Worm (Caenorhabditis elegans): ENCODE measurements around the gene F21A3.4.

Gene F21A3.4

DNA sequence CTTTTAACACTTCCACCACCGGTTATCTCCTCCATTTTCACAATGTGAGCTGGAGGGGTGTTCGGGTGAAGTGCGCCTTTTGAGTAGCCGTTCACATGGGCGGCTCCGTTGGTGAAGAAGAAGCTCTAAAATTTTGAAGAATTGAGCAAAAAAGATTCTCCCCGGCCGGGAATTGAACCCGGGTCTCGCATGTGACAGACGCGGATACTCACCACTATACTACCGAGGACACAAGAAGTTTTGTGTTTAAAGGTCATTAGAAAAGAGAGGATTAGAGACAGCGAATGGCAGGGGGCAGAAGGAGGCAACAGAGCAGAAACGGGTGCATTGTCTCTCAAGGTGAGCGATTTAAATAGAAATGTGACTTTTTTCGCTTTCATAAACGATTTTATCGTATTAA lies 15.2 kb downstream of the F21A3.4 start (continued):
- TF ChIP-seq lir-3 (tag; optimal IDR thresholded peaks at IDR 0.05; ENCODE audit: poor library complexity) (peak; percentile 24), aly-2 (tag; optimal IDR thresholded peaks at IDR 0.05) (no peak), egl-27 (tag; optimal IDR thresholded peaks at IDR 0.05) (no peak), elt-3 (tag; optimal IDR thresholded peaks at IDR 0.05) (peak in 1 of 6 experiments; percentile 30), unc-130 (tag; optimal IDR thresholded peaks at IDR 0.05) (no peak), nhr-77 (tag; optimal IDR thresholded peaks at IDR 0.05) (peak; percentile 3), mep-1 (tag; optimal IDR thresholded peaks at IDR 0.05) (peak; percentile 28), efl-1 (optimal IDR thresholded peaks at IDR 0.05) (peak; percentile 33 to 53), efl-1 (GFP tag; optimal IDR thresholded peaks at IDR 0.05 in 1 of 2) (peak; percentile 46 to 94), rnt-1 (tag; optimal IDR thresholded peaks at IDR 0.05) (peak; percentile 66), egl-13 (tag; optimal IDR thresholded peaks at IDR 0.05) (no peak), swsn-7 (tag; optimal IDR thresholded peaks at IDR 0.05) (peak; percentile 51), irx-1 (tag; optimal IDR thresholded peaks at IDR 0.05) (peak; percentile 8), nhr-19 (GFP tag; conservative IDR thresholded peaks at IDR 0.05) (peak; percentile 67), lin-14 (GFP tag; optimal IDR thresholded peaks at IDR 0.05) (peak; percentile 40), unc-98 (GFP tag; IDR thresholded peaks at IDR 0.05) (peak; percentile 33; the same call in 1 of the 2 replicates), fkh-4 (tag; optimal IDR thresholded peaks at IDR 0.05; ENCODE audit: borderline replicate concordance) (no peak), skn-1 (tag; optimal IDR thresholded peaks at IDR 0.05) (peak; percentile 46), mdl-1 (tag; optimal IDR thresholded peaks at IDR 0.05) (peak in 1 of 2 experiments; percentile 65), nhr-237 (tag; optimal IDR thresholded peaks at IDR 0.05) (no peak), lin-35 (GFP tag; optimal IDR thresholded peaks at IDR 0.05) (peak; percentile 30 to 70), ceh-82 (tag; optimal IDR thresholded peaks at IDR 0.05) (peak in 2 of 3 experiments; percentile 13 to 74)

DNA sequence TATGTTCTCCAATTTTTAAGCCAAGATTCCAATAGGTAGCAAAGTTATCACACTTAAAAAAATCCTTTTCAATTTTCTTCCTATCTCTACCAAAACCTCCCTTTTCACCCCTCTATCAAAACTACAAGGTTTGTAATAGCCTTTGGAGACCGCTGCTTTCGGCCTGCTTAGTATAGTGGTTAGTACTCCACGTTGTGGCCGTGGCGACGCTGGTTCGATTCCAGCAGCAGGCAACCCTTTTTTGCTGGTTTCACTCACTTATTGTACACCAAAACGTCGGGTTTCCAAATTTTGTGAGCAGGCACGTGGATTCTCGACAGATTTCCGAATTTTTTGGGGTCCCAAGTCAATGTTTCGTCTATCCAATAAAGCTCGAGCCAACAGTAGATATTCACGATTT lies 17.4 kb downstream of the F21A3.4 start:
- TF ChIP-seq lin-15B (tag; optimal IDR thresholded peaks at IDR 0.05): no peak
- peak; percentile 30 for TF ChIP-seq nhr-20 (tag; optimal IDR thresholded peaks at IDR 0.05)
- peak; percentile 45 for TF ChIP-seq nhr-19 (GFP tag; conservative IDR thresholded peaks at IDR 0.05)
- TF ChIP-seq C16A3.4 (tag; optimal IDR thresholded peaks at IDR 0.05): peak; percentile 37
- no peak for TF ChIP-seq unc-130 (tag; optimal IDR thresholded peaks at IDR 0.05)
- no peak for TF ChIP-seq C34B4.2 (tag; optimal IDR thresholded peaks at IDR 0.05)
- TF ChIP-seq fkh-8 (tag; optimal IDR thresholded peaks at IDR 0.05): peak; percentile 43
- peak; percentile 24 for TF ChIP-seq nhr-71 (tag; optimal IDR thresholded peaks at IDR 0.05)
- no peak for TF ChIP-seq ceh-90 (tag; optimal IDR thresholded peaks at IDR 0.05)
- TF ChIP-seq efl-1 (optimal IDR thresholded peaks at IDR 0.05): peak in 1 of 2 experiments; percentile 30
- peak; percentile 18 to 92 for TF ChIP-seq efl-1 (GFP tag; optimal IDR thresholded peaks at IDR 0.05 in 1 of 2)
- TF ChIP-seq skn-1 (tag; optimal IDR thresholded peaks at IDR 0.05): peak; percentile 32
- peak in 1 of 2 experiments; percentile 22 for TF ChIP-seq lsy-2 (tag; optimal IDR thresholded peaks at IDR 0.05)
- TF ChIP-seq lin-35 (GFP tag; optimal IDR thresholded peaks at IDR 0.05): peak in 1 of 2 experiments; percentile 70
- peak; percentile 24 for TF ChIP-seq mep-1 (tag; optimal IDR thresholded peaks at IDR 0.05)
- TF ChIP-seq dpl-1 (GFP tag; optimal IDR thresholded peaks at IDR 0.05): peak in 2 of 3 experiments; percentile 27 to 32
- TF ChIP-seq ceh-82 (tag; optimal IDR thresholded peaks at IDR 0.05): peak in 1 of 3 experiments; percentile 29
- TF ChIP-seq pag-3 (tag; optimal IDR thresholded peaks at IDR 0.05; ENCODE audit: borderline replicate concordance, insufficient read depth): no peak
- peak; percentile 55 for TF ChIP-seq snu-23 (GFP tag; optimal IDR thresholded peaks at IDR 0.05)
- peak in 1 of 2 experiments; percentile 12 for TF ChIP-seq mdl-1 (tag; optimal IDR thresholded peaks at IDR 0.05)
- TF ChIP-seq nhr-47 (tag; optimal IDR thresholded peaks at IDR 0.05): peak; percentile 44
- TF ChIP-seq rnt-1 (tag; optimal IDR thresholded peaks at IDR 0.05): peak; percentile 12
- TF ChIP-seq lin-14 (GFP tag; optimal IDR thresholded peaks at IDR 0.05): peak; percentile 23

DNA sequence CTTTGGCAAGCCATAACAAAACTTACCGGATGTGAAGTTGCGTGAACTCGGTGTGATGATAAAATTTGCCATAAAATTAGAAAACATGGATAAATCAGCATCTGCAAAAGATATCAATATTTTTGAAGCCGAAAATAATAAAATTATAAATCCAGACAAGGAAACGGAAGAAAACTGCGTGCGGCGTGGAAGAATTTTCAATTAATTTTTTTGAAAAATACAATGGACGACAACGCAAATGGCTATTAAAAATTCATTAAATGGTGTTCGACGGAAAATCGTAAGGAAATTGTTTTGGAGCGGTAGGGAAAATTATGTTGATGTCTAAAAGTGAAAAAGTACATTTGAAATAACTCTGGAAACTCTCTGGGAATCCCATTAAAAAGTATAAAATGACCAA lies 22.6 kb downstream of the F21A3.4 start, which contains the start of gene acr-18:
TSS of gene acr-18 (minus strand) at position 101 of the 400 bp plus-strand sequence.
- TF ChIP-seq nhr-28 (tag; optimal IDR thresholded peaks at IDR 0.05): no peak
- TF ChIP-seq efl-1 (optimal IDR thresholded peaks at IDR 0.05): no peak
- peak in 1 of 2 experiments; percentile 33 for TF ChIP-seq efl-1 (GFP tag; optimal IDR thresholded peaks at IDR 0.05 in 1 of 2)

DNA sequence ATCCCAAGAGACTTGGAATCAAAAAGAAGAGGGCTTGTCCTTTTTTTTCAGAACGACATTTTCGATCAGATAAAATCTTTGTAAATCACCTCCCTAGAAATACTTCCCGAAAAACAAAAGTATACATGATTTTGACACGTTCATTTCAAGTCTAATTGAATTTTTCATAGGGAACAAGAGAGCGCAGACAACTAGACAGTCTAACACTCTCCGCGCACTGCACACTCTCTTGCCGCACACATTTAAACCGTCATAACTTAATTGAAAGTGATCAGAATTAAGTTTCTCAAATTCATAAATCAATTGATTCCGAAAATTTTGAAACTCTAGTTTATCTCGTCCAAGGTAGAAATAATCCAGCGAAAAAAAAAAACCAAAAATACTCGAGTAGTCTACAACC lies 23.3 kb downstream of the F21A3.4 start:
- TF ChIP-seq rnt-1 (tag; optimal IDR thresholded peaks at IDR 0.05): no peak
- no peak for TF ChIP-seq efl-1 (optimal IDR thresholded peaks at IDR 0.05)
- peak in 1 of 2 experiments; percentile 51 for TF ChIP-seq efl-1 (GFP tag; optimal IDR thresholded peaks at IDR 0.05 in 1 of 2)
